Fruit fly (Drosophila melanogaster) whole organism, embryonic: ENCODE measurements around the gene CG42591.

Experiments used
- CG10147 ChIP-seq: fragments of 200-800 bp; sonication (Bioruptor generic); optimal IDR thresholded peaks from 2 replicates; lab custom pipeline; 2019; ENCODE audit warnings: missing biosample characterization, mild to moderate bottlenecking, missing genetic modification characterization, moderate library complexity
- CG10274 ChIP-seq: fragments of 200-800 bp; sonication (Bioruptor generic); optimal IDR thresholded peaks from 3 replicates; lab custom pipeline; 2017; ENCODE audit warnings: missing biosample characterization, mild to moderate bottlenecking, missing genetic modification characterization
- CG10321 ChIP-seq: fragments of 200-800 bp; sonication (Bioruptor generic); IDR thresholded peaks from 2 replicates; pipeline ENCODE4 v1.3.6; 2022; ENCODE audit warnings: missing biosample characterization, missing genetic modification characterization
- CG12659 ChIP-seq: fragments of 200-800 bp; sonication (Bioruptor generic); optimal IDR thresholded peaks from 3 replicates; lab custom pipeline; 2017; ENCODE audit warnings: mild to moderate bottlenecking, missing biosample characterization, missing genetic modification reagents, missing genetic modification characterization
- CG12769 ChIP-seq: fragments of 200-800 bp; sonication (Bioruptor generic); optimal IDR thresholded peaks from 2 replicates; lab custom pipeline; 2019; ENCODE audit warnings: missing biosample characterization, mild to moderate bottlenecking, missing genetic modification characterization, moderate library complexity
- CG17568 ChIP-seq: fragments of 200-800 bp; sonication (Bioruptor generic); optimal IDR thresholded peaks from 2 replicates; lab custom pipeline; 2018; ENCODE audit warnings: missing biosample characterization, mild to moderate bottlenecking, missing genetic modification characterization, moderate library complexity
- CG1832 ChIP-seq: fragments of 200-800 bp; sonication (Bioruptor generic); optimal IDR thresholded peaks from 2 replicates; lab custom pipeline; 2017; ENCODE audit warnings: missing biosample characterization, mild to moderate bottlenecking, missing genetic modification characterization, inconsistent platforms
- CG18476 ChIP-seq: fragments of 200-800 bp; sonication (Bioruptor generic); optimal IDR thresholded peaks from 2 replicates; lab custom pipeline; 2016; ENCODE audit warnings: missing biosample characterization, mild to moderate bottlenecking, missing genetic modification characterization
- CG6175 ChIP-seq: fragments of 200-800 bp; sonication (Bioruptor generic); IDR thresholded peaks from 3 replicates; pipeline ENCODE4 v1.3.6; 2022; ENCODE audit warnings: missing biosample characterization, missing genetic modification characterization
- CG6272 ChIP-seq: fragments of 200-800 bp; sonication (Bioruptor generic); IDR thresholded peaks from 2 replicates; pipeline ENCODE4 v1.3.6; 2022; ENCODE audit warnings: missing biosample characterization, missing genetic modification characterization
- CG8290 ChIP-seq, 3 experiments: fragments of 200-800 bp; sonication (Bioruptor generic); optimal IDR thresholded peaks; 2 replicates each; lab custom pipeline; 2016 to 2019; ENCODE audit warnings: missing biosample characterization in 3 of 3, missing genetic modification characterization in 3 of 3, mild to moderate bottlenecking in 2 of 3, moderate library complexity in 1 of 3
- Camta ChIP-seq: fragments of 200-800 bp; sonication (Bioruptor generic); optimal IDR thresholded peaks from 2 replicates; lab custom pipeline; 2016; ENCODE audit warnings: missing biosample characterization, missing genetic modification characterization
- Dip2 ChIP-seq: fragments of 200-800 bp; sonication (Bioruptor generic); IDR thresholded peaks from 2 replicates; pipeline ENCODE4 v1.3.6; 2022; ENCODE audit warnings: missing biosample characterization, missing genetic modification characterization
- Ets65A ChIP-seq: fragments of 200-800 bp; sonication (Bioruptor generic); peaks from one replicate; lab custom pipeline; 2016; ENCODE audit warnings: missing biosample characterization, missing genetic modification characterization
- Neu2 ChIP-seq: fragments of 200-800 bp; sonication (Bioruptor generic); optimal IDR thresholded peaks from 3 replicates; lab custom pipeline; 2016; ENCODE audit warnings: missing biosample characterization, missing genetic modification characterization, borderline replicate concordance
- Oli ChIP-seq: fragments of 200-800 bp; sonication (Bioruptor generic); optimal IDR thresholded peaks from 2 replicates; lab custom pipeline; 2018; ENCODE audit warnings: missing biosample characterization, mild to moderate bottlenecking, missing genetic modification characterization, moderate library complexity
- Opbp ChIP-seq: fragments of 200-800 bp; sonication (Bioruptor generic); IDR thresholded peaks from 3 replicates; pipeline ENCODE4 v1.3.6; 2022; ENCODE audit warnings: missing biosample characterization, missing genetic modification characterization; ENCODE audit not compliant: partially characterized antibody
- Pdp1 ChIP-seq, 2 experiments: fragments of 200-800 bp; sonication (Bioruptor generic); optimal IDR thresholded peaks; 3 replicates each; lab custom pipeline; 2016; ENCODE audit warnings: missing biosample characterization in 2 of 2, missing genetic modification characterization in 2 of 2, mild to moderate bottlenecking in 1 of 2, moderate library complexity in 1 of 2
- Stat92E ChIP-seq, 3 experiments: fragments of >200 bp in 2 of 3; fragments of 200-800 bp in 1 of 3; sonication (Bioruptor generic) in 1 of 3; optimal IDR thresholded peaks; 2 replicates each; lab custom pipeline; 2017 to 2019; ENCODE audit warnings: missing biosample characterization in 3 of 3, missing genetic modification characterization in 3 of 3, mild to moderate bottlenecking in 1 of 3, moderate library complexity in 1 of 3
- Tbp ChIP-seq: fragments of >200 bp; optimal IDR thresholded peaks from 2 replicates; lab custom pipeline; 2018; ENCODE audit warnings: missing biosample characterization, missing genetic modification characterization
- Xrp1 ChIP-seq: fragments of 200-800 bp; sonication (Bioruptor generic); IDR thresholded peaks from 2 replicates; pipeline ENCODE4 v1.3.6; 2022; ENCODE audit warnings: missing biosample characterization, missing genetic modification characterization
- chm ChIP-seq: fragments of 200-800 bp; sonication (Bioruptor generic); IDR thresholded peaks from 2 replicates; pipeline ENCODE4 v1.3.6; 2022; ENCODE audit warnings: missing biosample characterization, missing genetic modification characterization
- crol ChIP-seq: fragments of 200-800 bp; sonication (Bioruptor generic); IDR thresholded peaks from 2 replicates; pipeline ENCODE4 v1.3.6; 2022; ENCODE audit warnings: missing biosample characterization, missing genetic modification characterization
- en ChIP-seq: fragments of 200-800 bp; sonication (Bioruptor generic); optimal IDR thresholded peaks from 2 replicates; lab custom pipeline; 2016; ENCODE audit warnings: missing biosample characterization, missing genetic modification characterization
- grau ChIP-seq: fragments of 200-800 bp; optimal IDR thresholded peaks from 3 replicates; lab custom pipeline; 2019; ENCODE audit warnings: missing biosample characterization, mild to moderate bottlenecking, missing genetic modification characterization, moderate library complexity
- grn ChIP-seq: fragments of 200-800 bp; sonication (Bioruptor generic); optimal IDR thresholded peaks from 3 replicates; lab custom pipeline; 2017; ENCODE audit warnings: missing biosample characterization, missing genetic modification characterization
- jumu ChIP-seq: fragments of 200-800 bp; sonication (Bioruptor generic); optimal IDR thresholded peaks from 3 replicates; lab custom pipeline; 2016; ENCODE audit warnings: missing biosample characterization, missing genetic modification characterization
- ken ChIP-seq: fragments of 200-800 bp; sonication (Bioruptor generic); IDR thresholded peaks from 3 replicates; pipeline ENCODE4 v1.3.6; 2022; ENCODE audit warnings: missing biosample characterization, missing genetic modification characterization
- kni ChIP-seq: fragments of 200-800 bp; sonication (Bioruptor generic); optimal IDR thresholded peaks from 3 replicates; lab custom pipeline; 2017; ENCODE audit warnings: mild to moderate bottlenecking, missing biosample characterization, missing genetic modification reagents, missing genetic modification characterization
- lab ChIP-seq: fragments of 200-800 bp; sonication (Bioruptor generic); optimal IDR thresholded peaks from 3 replicates; lab custom pipeline; 2017; ENCODE audit warnings: missing biosample characterization, missing genetic modification characterization, mild to moderate bottlenecking, moderate library complexity, missing genetic modification reagents
- nmo ChIP-seq: fragments of 200-800 bp; sonication (Bioruptor generic); optimal IDR thresholded peaks from 2 replicates; lab custom pipeline; 2018; ENCODE audit warnings: missing biosample characterization, mild to moderate bottlenecking, missing genetic modification characterization, moderate library complexity
- pan ChIP-seq, 4 experiments: fragments of >200 bp in 3 of 4; fragments of 200-800 bp in 1 of 4; sonication (Bioruptor generic) in 1 of 4; optimal IDR thresholded peaks in 3 of 4; IDR thresholded peaks in 1 of 4; 2 replicates each; pipeline versions ENCODE4 v1.3.6 to Lab custom; 2017 to 2022; ENCODE audit warnings: missing biosample characterization in 2 of 4, missing genetic modification characterization in 2 of 4, mixed read lengths in 1 of 4
- pita ChIP-seq: fragments of 200-800 bp; sonication (Bioruptor generic); optimal IDR thresholded peaks from 2 replicates; lab custom pipeline; 2017; ENCODE audit warnings: missing biosample characterization, mild to moderate bottlenecking, missing genetic modification characterization
- pros ChIP-seq: fragments of 200-800 bp; sonication (Bioruptor generic); optimal IDR thresholded peaks from 3 replicates; lab custom pipeline; 2019; ENCODE audit warnings: missing biosample characterization, mild to moderate bottlenecking, missing genetic modification characterization, moderate library complexity
- shn ChIP-seq: fragments of 200-800 bp; sonication (Bioruptor generic); optimal IDR thresholded peaks from 3 replicates; lab custom pipeline; 2016; ENCODE audit warnings: missing biosample characterization, missing genetic modification characterization
- sna ChIP-seq: fragments of 200-800 bp; sonication (Bioruptor generic); IDR thresholded peaks from 2 replicates; pipeline ENCODE4 v1.3.6; 2022; ENCODE audit warnings: missing biosample characterization, missing genetic modification characterization; ENCODE audit not compliant: partially characterized antibody
- sr ChIP-seq: fragments of 200-800 bp; sonication (Bioruptor generic); IDR thresholded peaks from 3 replicates; pipeline ENCODE4 v1.3.6; 2022; ENCODE audit warnings: missing biosample characterization, missing genetic modification characterization
- toy ChIP-seq: fragments of 200-800 bp; sonication (Bioruptor generic); IDR thresholded peaks from 2 replicates; pipeline ENCODE4 v1.3.6; 2022; ENCODE audit warnings: missing biosample characterization, missing genetic modification characterization

Gene CG42591

dm6 chr3L:8037693-8038092 lies 32.1 kb downstream of the CG42591 start:
- TF ChIP-seq kni (GFP tag; lab: Kevin White, UChicago) = peak; percentile 53
- peak; percentile 67 for TF ChIP-seq crol (GFP tag; lab: Robert Waterston, UW)
- TF ChIP-seq en (GFP tag; lab: Kevin White, UChicago) = no peak
- TF ChIP-seq CG10321 (GFP tag; lab: Robert Waterston, UW) = peak; percentile 38; the same call in 1 of the 2 replicates
- no peak for TF ChIP-seq sna
- peak; percentile 35 for TF ChIP-seq CG1832 (GFP tag; lab: Kevin White, UChicago)
- no peak for TF ChIP-seq CG12659 (GFP tag; lab: Kevin White, UChicago)
- peak; percentile 76 for TF ChIP-seq lab (GFP tag; lab: Kevin White, UChicago)
- peak in 1 of 3 experiments; percentile 65 for TF ChIP-seq Stat92E (GFP tag; optimal IDR thresholded peaks at IDR 0.05; lab: Kevin White, UChicago)
- no peak for TF ChIP-seq CG17568
- TF ChIP-seq chm (GFP tag; lab: Robert Waterston, UW) = 0 out of 2 replicates have a peak, but pooled peaks have one; percentile 35
- no peak for TF ChIP-seq Camta (GFP tag; lab: Kevin White, UChicago)
- TF ChIP-seq ken (GFP tag; lab: Robert Waterston, UW) = no peak
- 0 out of 2 replicates have a peak, but pooled peaks have one; percentile 8 for TF ChIP-seq Xrp1 (GFP tag; lab: Robert Waterston, UW)
- TF ChIP-seq grn (GFP tag; lab: Kevin White, UChicago) = peak; percentile 21
- TF ChIP-seq toy = no peak
- peak; percentile 73 for TF ChIP-seq pros (GFP tag; lab: Kevin White, UChicago)
- TF ChIP-seq grau = peak; percentile 42
- no peak for TF ChIP-seq CG6175 (GFP tag; lab: Robert Waterston, UW)
- peak; percentile 2 for TF ChIP-seq nmo (GFP tag; lab: Kevin White, UChicago)
- no peak for TF ChIP-seq Dip2 (GFP tag; lab: Robert Waterston, UW)
- no peak for TF ChIP-seq pan (optimal IDR thresholded peaks at IDR 0.05; lab: Kevin White, UChicago)
- TF ChIP-seq pan (GFP tag; optimal IDR thresholded peaks at IDR 0.05 in 1 of 2, IDR thresholded peaks at IDR 0.05 in 1 of 2) = peak in 1 of 2 experiments; percentile 59
- no peak for TF ChIP-seq Neu2

- TF ChIP-seq pita (GFP tag; lab: Kevin White, UChicago) = no peak
- TF ChIP-seq sr (GFP tag; lab: Robert Waterston, UW) = peak; percentile 86
- TF ChIP-seq Tbp (GFP tag; lab: Kevin White, UChicago) = no peak
- TF ChIP-seq Oli = no peak
- TF ChIP-seq jumu (GFP tag; lab: Kevin White, UChicago) = no peak
- peak; percentile 31 for TF ChIP-seq CG12769
- no peak for TF ChIP-seq CG6272
- no peak for TF ChIP-seq CG10147
- no peak for TF ChIP-seq Opbp (GFP tag; lab: Robert Waterston, UW)
- no peak for TF ChIP-seq CG10274 (GFP tag; lab: Kevin White, UChicago)
- peak in 1 of 2 experiments; percentile 52 for TF ChIP-seq Pdp1 (GFP tag; optimal IDR thresholded peaks at IDR 0.05; lab: Kevin White, UChicago)
- TF ChIP-seq Ets65A = peak; percentile 72
- peak; percentile 20 for TF ChIP-seq CG8290 (GFP tag; optimal IDR thresholded peaks at IDR 0.05; lab: Kevin White, UChicago)
- no peak for TF ChIP-seq CG8290 (tag; optimal IDR thresholded peaks at IDR 0.05; lab: Kevin White, UChicago)
- TF ChIP-seq CG18476 = peak; percentile 68
- no peak for TF ChIP-seq shn
- TF ChIP-seq, all 482 proteins: peak for 6
Observed at dm6 chr3L:8033776-8034175, 36.0 kb downstream of the CG42591 start.
